Worm (Caenorhabditis elegans) whole organism, early embryonic: ENCODE results near the gene C50A2.7.

ENCODE experiments used
- B0310.2 ChIP-seq: sonication (generic microtip); optimal IDR thresholded peaks from 2 replicates; lab custom pipeline; 2016; ENCODE audit warnings: mild to moderate bottlenecking, missing genetic modification characterization, missing compliant biosample characterization
- F13C5.2 ChIP-seq: sonication (generic microtip); optimal IDR thresholded peaks from 2 replicates; lab custom pipeline; 2017; ENCODE audit warnings: mild to moderate bottlenecking, missing genetic modification characterization, inconsistent platforms, missing compliant biosample characterization
- aly-1 ChIP-seq: sonication (generic microtip); optimal IDR thresholded peaks from 2 replicates; lab custom pipeline; 2016; ENCODE audit warnings: missing genetic modification characterization, missing compliant biosample characterization
- ama-1 ChIP-seq: fragments of 150-350 bp; optimal IDR thresholded peaks from 2 replicates; lab custom pipeline; 2014
- ceh-13 ChIP-seq: fragments of 200-800 bp; sonication (Bioruptor generic); optimal IDR thresholded peaks from 2 replicates; lab custom pipeline; 2018; ENCODE audit warnings: mild to moderate bottlenecking, missing genetic modification characterization, missing compliant biosample characterization
- ceh-36 ChIP-seq: sonication (generic microtip); optimal IDR thresholded peaks from 2 replicates; lab custom pipeline; 2016; ENCODE audit warnings: missing genetic modification characterization, inconsistent platforms, missing compliant biosample characterization
- ets-7 ChIP-seq: sonication (generic microtip); optimal IDR thresholded peaks from 2 replicates; lab custom pipeline; 2016; ENCODE audit warnings: missing genotype, missing genetic modification characterization, missing compliant biosample characterization
- flt-1 ChIP-seq: fragments of 200-800 bp; sonication (Bioruptor generic); IDR thresholded peaks from 2 replicates; pipeline ENCODE4 v1.3.6; 2022; ENCODE audit warnings: missing genetic modification characterization, missing compliant biosample characterization
- hmbx-1 ChIP-seq: sonication (generic microtip); optimal IDR thresholded peaks from 2 replicates; lab custom pipeline; 2016; ENCODE audit warnings: mild to moderate bottlenecking, missing genetic modification characterization, missing compliant biosample characterization
- hmg-4 ChIP-seq: fragments of 200-800 bp; sonication (Bioruptor generic); optimal IDR thresholded peaks from 2 replicates; lab custom pipeline; 2018; ENCODE audit warnings: mild to moderate bottlenecking, missing genetic modification characterization, missing compliant biosample characterization
- hnd-1 ChIP-seq: sonication (generic microtip); optimal IDR thresholded peaks from 2 replicates; lab custom pipeline; 2016; ENCODE audit warnings: missing genetic modification characterization, missing compliant biosample characterization
- pes-1 ChIP-seq: fragments of 200-800 bp; sonication (Bioruptor generic); IDR thresholded peaks from 2 replicates; pipeline ENCODE4 v1.3.6; 2022; ENCODE audit warnings: missing genetic modification reagents, missing genetic modification characterization, missing compliant biosample characterization
- scrt-1 ChIP-seq: fragments of 200-800 bp; sonication (Bioruptor generic); IDR thresholded peaks from 2 replicates; pipeline ENCODE4 v1.3.6; 2022; ENCODE audit warnings: missing genetic modification characterization, missing compliant biosample characterization
- sea-1 ChIP-seq: fragments of 200-800 bp; sonication (Bioruptor generic); conservative IDR thresholded peaks from 2 replicates; pipeline ENCODE4 v1.3.6; 2022; ENCODE audit warnings: missing genetic modification characterization, missing compliant biosample characterization
- tbx-11 ChIP-seq: fragments of 200-800 bp; sonication (Bioruptor generic); IDR thresholded peaks from 2 replicates; pipeline ENCODE4 v1.3.6; 2022; ENCODE audit warnings: missing genetic modification characterization, missing compliant biosample characterization
- tbx-37 ChIP-seq: fragments of 200-800 bp; sonication (Bioruptor generic); conservative IDR thresholded peaks from 2 replicates; pipeline ENCODE4 v1.3.6; 2022; ENCODE audit warnings: missing genetic modification reagents, missing genetic modification characterization, missing compliant biosample characterization
- tra-4 ChIP-seq: sonication (generic microtip); optimal IDR thresholded peaks from 2 replicates; lab custom pipeline; 2017; ENCODE audit warnings: missing genetic modification characterization, missing compliant biosample characterization

The C50A2.7 gene

ce11 chrIV:1211902-1212301 lies 48.7 kb downstream of the C50A2.7 start:
- TF ChIP-seq ets-7 (no peak), sea-1 (GFP tag; lab: Robert Waterston, UW) (no peak), hnd-1 (no peak), ceh-13 (GFP tag; lab: Kevin White, UChicago) (no peak), pes-1 (GFP tag; lab: Robert Waterston, UW) (no peak), tra-4 (tag; lab: Kevin White, UChicago) (no peak), tbx-37 (GFP tag; lab: Robert Waterston, UW) (no peak), ama-1 (lab: Kevin White, UChicago) (no peak), tbx-11 (no peak), ceh-36 (tag; lab: Kevin White, UChicago) (no peak), flt-1 (GFP tag; lab: Robert Waterston, UW) (no peak), hmbx-1 (tag; lab: Kevin White, UChicago) (no peak), B0310.2 (tag; lab: Kevin White, UChicago) (no peak), aly-1 (tag; lab: Kevin White, UChicago) (no peak), F13C5.2 (tag; lab: Kevin White, UChicago) (no peak), scrt-1 (no peak), hmg-4 (no peak)

ce11 chrIV:1212357-1212756 lies 49.1 kb downstream of the C50A2.7 start:
- no peak for TF ChIP-seq aly-1 (tag; lab: Kevin White, UChicago)
- TF ChIP-seq ets-7: no peak
- TF ChIP-seq tbx-37 (GFP tag; lab: Robert Waterston, UW): no peak
- TF ChIP-seq hmg-4: no peak
- TF ChIP-seq ceh-13 (GFP tag; lab: Kevin White, UChicago): no peak
- TF ChIP-seq sea-1 (GFP tag; lab: Robert Waterston, UW): no peak
- TF ChIP-seq ceh-36 (tag; lab: Kevin White, UChicago): no peak
- no peak for TF ChIP-seq B0310.2 (tag; lab: Kevin White, UChicago)
- TF ChIP-seq hnd-1: no peak
- no peak for TF ChIP-seq hmbx-1 (tag; lab: Kevin White, UChicago)
- no peak for TF ChIP-seq scrt-1

- TF ChIP-seq flt-1 (GFP tag; lab: Robert Waterston, UW): no peak
Measured at ce11 chrIV:1213192-1213591, 50.0 kb downstream of the C50A2.7 start.
